Worm (Caenorhabditis elegans): ENCODE measurements around the gene pdi-2.

pdi-2 gene

DNA sequence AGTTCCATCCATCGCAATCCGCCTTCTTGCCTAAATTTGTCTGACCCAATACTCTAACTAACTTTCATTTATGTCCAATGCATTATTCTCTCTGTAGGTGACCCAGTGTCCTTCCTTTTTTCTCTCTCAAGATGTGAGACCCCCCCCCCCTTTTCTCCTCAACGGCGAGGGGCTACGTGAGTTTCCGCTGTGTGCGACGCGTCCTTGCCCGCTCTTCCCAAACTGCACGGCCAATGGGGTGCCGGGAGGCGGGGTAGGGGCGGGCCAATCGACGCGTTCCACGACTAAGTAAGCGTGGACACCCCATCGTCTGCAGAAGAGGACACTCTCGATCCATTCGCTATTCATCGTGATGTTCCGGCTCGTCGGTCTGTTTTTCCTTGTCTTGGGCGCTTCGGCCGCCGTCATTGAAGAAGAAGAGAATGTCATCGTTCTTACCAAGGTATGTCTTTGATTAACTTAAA lies at the start of gene pdi-2:
Gene pdi-2 (plus strand): TSS at position 269 of the 464 bp plus-strand sequence.
- no peak for TF ChIP-seq unc-62 (GFP tag; optimal IDR thresholded peaks at IDR 0.05)

- no peak for TF ChIP-seq unc-62 (GFP tag; optimal IDR thresholded peaks at IDR 0.05)
Measured at ce11 chrX:4478503-4478902, 45.5 kb upstream of the pdi-2 start.

- no peak for TF ChIP-seq unc-62 (GFP tag; optimal IDR thresholded peaks at IDR 0.05)
Measured at ce11 chrX:4479960-4480359, 44.0 kb upstream of the pdi-2 start.

DNA sequence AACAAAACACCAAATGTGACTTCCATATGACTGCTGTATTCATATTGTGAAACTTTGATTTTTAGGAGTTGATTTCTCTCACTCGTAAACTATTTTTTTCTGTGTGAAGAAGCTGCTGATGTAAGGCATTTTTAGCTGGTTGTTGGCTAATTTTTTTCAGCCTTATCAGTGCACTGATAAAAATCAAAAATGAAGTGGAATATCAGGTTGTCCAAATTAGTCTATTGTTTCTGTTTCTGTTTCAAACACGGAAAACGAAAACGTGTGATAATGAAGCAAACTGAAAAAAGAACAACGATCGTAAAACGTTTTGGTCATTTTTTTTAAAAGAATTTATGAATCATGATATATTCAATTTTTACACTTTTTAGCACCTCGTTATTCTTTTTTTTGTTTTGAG lies 43.2 kb upstream of the pdi-2 start:
- no peak for TF ChIP-seq unc-62 (GFP tag; optimal IDR thresholded peaks at IDR 0.05)

- TF ChIP-seq unc-62 (GFP tag; optimal IDR thresholded peaks at IDR 0.05) = no peak
Measured at ce11 chrX:4484072-4484471, 39.9 kb upstream of the pdi-2 start.

- no peak for TF ChIP-seq unc-62 (GFP tag; optimal IDR thresholded peaks at IDR 0.05)
Measured at ce11 chrX:4488807-4489336, 35.1 kb upstream of the pdi-2 start, which contains the start of gene ncr-1. ncr-1 (minus strand) TSS chrX:4488857.

DNA sequence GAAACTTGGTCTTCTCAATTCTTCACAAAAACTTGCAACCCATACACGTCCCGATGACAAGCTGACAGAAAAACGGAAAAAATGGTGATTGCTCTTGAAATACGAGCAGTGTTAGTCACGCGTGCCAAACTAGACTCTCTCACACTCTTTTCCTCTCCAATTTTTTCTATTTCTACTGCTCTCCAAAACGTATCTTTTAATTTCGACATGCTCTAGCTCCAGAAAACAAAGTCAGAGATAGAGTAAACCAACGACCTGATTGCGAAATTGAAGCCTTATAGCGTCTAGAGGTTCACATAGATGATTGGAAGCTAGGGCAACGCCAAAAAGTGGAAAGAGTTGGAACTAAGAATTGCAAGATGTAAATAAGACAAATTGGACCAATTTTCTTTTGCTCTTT lies 33.6 kb upstream of the pdi-2 start:
- TF ChIP-seq unc-62 (GFP tag; optimal IDR thresholded peaks at IDR 0.05) = no peak

DNA sequence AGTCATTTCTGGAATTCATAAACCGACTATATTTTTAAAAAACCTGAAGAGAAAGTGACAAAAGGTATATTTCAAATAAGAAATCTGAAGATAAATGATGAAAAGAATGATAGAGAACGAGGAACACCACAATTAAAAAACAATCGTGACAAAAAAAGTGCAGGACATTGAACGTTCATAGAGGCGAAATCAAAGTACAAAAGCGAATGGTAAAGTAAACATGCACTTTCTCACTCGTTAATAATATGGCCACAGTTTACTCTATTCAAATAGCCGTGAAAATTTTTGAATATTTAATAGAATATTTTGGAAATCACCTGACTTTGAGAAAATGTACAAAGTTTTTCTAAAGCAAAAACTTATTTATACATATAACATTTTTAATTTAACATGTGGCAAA lies 31.8 kb upstream of the pdi-2 start, which contains the start of gene F46H6.5:
Gene F46H6.5 (minus strand): TSS at position 10 of the 400 bp plus-strand sequence.
- TF ChIP-seq unc-62 (GFP tag; optimal IDR thresholded peaks at IDR 0.05) = no peak

- no peak for TF ChIP-seq unc-62 (GFP tag; optimal IDR thresholded peaks at IDR 0.05)
Measured at ce11 chrX:4493439-4494006, 30.4 kb upstream of the pdi-2 start.

DNA sequence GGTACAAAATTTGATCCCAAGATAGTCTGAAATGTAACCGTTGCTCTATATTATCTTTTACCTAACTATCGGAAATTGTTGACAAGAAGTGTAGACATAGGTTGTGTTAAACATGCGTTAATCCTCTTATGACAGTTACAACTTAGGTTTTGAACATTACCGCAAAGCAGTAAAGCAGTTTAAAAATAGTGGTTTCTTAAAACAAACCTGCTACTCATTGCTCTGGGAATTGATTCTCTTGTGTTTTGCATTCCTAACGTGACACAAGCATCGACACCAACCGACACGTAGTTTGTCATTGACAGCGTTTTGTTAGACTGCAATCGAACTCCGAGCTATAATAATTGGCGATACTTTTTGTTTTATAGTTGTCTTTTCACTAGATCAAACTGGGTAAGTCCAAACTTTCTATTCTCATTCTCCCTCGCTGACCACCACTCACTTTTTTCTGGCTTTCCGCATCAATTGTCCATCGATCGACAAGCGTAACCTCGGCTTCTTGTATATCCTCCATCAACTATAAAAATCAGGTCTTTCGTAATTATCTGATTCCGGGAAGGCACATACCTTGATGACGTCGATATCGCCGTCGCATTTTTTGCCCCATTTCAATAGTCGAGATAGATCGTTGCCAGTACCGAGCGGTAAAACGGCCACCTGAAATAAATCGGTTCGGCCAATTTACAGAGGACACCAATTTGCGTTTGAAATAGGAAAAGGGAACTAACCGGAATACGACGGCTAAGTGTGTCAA lies 28.0 kb upstream of the pdi-2 start:
- TF ChIP-seq unc-62 (GFP tag; optimal IDR thresholded peaks at IDR 0.05) = no peak

DNA sequence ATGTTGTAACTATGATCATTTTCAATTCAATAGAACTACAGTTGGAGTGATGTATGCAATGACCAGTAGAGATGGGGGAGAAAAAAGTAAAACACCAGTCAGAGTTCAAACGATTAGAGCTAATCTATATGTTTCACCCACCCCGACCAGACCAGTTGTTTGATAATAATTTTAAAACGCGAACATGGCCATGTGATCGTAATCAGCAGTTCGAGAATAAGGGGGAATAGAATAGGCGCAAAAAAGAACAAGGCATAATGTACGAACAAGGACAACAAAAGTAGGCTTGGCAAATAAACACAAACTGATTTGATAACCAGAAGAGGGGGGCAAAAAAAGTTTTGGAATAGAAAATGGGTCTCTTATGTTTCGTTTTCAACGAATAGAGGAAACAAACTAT lies 25.9 kb upstream of the pdi-2 start:
- TF ChIP-seq unc-62 (GFP tag; optimal IDR thresholded peaks at IDR 0.05) = no peak

- TF ChIP-seq unc-62 (GFP tag; optimal IDR thresholded peaks at IDR 0.05) = no peak
Measured at ce11 chrX:4498478-4498877, 25.5 kb upstream of the pdi-2 start.

ce11 chrX:4500499-4500898 lies 23.5 kb upstream of the pdi-2 start:
- TF ChIP-seq unc-62 (GFP tag; optimal IDR thresholded peaks at IDR 0.05) = no peak

DNA sequence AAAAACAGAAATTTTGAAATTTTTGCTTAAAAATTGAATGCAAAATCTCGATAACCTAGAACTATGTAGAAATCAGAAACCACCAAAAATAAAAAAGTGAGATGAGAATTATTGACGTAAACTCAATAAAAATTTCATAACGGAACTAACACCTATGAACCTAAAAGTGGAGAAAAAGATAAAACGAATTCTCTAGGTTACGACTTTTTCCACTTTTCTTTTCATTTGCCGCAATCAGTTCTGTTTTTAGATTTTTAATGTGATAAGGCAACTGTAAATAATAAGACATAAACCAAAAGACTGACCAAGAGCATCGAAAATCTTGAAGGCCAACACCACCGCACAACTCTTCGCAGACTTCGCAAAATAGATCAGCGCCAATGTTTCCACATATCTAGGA lies 21.9 kb upstream of the pdi-2 start:
- no peak for TF ChIP-seq unc-62 (GFP tag; optimal IDR thresholded peaks at IDR 0.05)

DNA sequence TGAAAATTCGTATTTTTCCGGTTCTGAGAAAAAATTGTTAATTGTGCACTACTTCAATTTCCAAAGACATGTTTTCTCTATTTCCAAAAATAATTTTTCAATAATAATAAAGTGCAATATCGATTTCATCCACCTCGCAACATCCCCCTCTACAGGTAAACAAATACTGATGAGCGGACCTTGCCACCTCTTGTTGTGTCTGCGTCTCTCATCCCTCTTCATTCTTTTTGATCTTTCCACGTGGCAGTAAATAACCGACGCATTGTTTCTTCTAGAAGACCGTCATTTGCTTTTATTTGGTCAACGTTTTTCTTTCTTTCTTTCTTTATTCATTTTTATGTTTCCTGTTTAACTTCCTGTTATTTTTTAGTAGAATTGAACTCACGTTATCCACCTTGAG lies 20.7 kb upstream of the pdi-2 start:
- no peak for TF ChIP-seq unc-62 (GFP tag; optimal IDR thresholded peaks at IDR 0.05)

ce11 chrX:4504108-4504668 lies 19.8 kb upstream of the pdi-2 start, which contains the start of gene dgk-2:
dgk-2 (minus strand) TSS chrX:4504388.
- TF ChIP-seq unc-62 (GFP tag; optimal IDR thresholded peaks at IDR 0.05) = no peak

Measured in whole organism, dauer.